Worm (Caenorhabditis elegans) whole organism, L4 larva: ENCODE measurements around the gene B0336.12.

ENCODE experiments used
- D1046.2 ChIP-seq: fragments of 200-800 bp; sonication (Bioruptor generic); IDR thresholded peaks from 2 replicates; pipeline ENCODE4 v1.3.6; 2022; ENCODE audit warnings: missing genetic modification characterization, missing compliant biosample characterization
- F26F4.8 ChIP-seq: fragments of 200-800 bp; sonication (Bioruptor generic); conservative IDR thresholded peaks from 2 replicates; pipeline ENCODE4 v1.3.6; 2022; ENCODE audit warnings: missing genetic modification characterization, missing compliant biosample characterization
- F37D6.2 ChIP-seq: sonication (generic microtip); optimal IDR thresholded peaks from 2 replicates; lab custom pipeline; 2016; ENCODE audit warnings: mild to moderate bottlenecking, missing genetic modification characterization, missing compliant biosample characterization
- R02D3.7 ChIP-seq: fragments of 150-350 bp; sonication (generic microtip); optimal IDR thresholded peaks from 3 replicates; lab custom pipeline; 2014; ENCODE audit warnings: missing biosample characterization, missing genetic modification characterization
- Y105C5A.15 ChIP-seq: fragments of 200-800 bp; sonication (Bioruptor generic); IDR thresholded peaks from 2 replicates; pipeline ENCODE4 v1.3.6; 2022; ENCODE audit warnings: missing genetic modification characterization, missing compliant biosample characterization
- Y75B8A.6 ChIP-seq: fragments of 200-800 bp; sonication (Bioruptor generic); IDR thresholded peaks from 2 replicates; pipeline ENCODE4 v1.3.6; 2022; ENCODE audit warnings: missing genetic modification reagents, missing genetic modification characterization, missing compliant biosample characterization
- ama-1 ChIP-seq: fragments of 150-350 bp; optimal IDR thresholded peaks from 2 replicates; lab custom pipeline; 2014; ENCODE audit warnings: inconsistent platforms, mixed read lengths
- ceh-20 ChIP-seq: fragments of 200-800 bp; sonication (Bioruptor generic); IDR thresholded peaks from 2 replicates; pipeline ENCODE4 v1.3.6; 2022; ENCODE audit warnings: missing genetic modification reagents, missing genetic modification characterization, missing compliant biosample characterization
- ceh-32 ChIP-seq: sonication (generic microtip); optimal IDR thresholded peaks from 2 replicates; lab custom pipeline; 2016; ENCODE audit warnings: mild to moderate bottlenecking, missing genetic modification characterization, missing compliant biosample characterization; ENCODE audit not compliant: poor library complexity
- ceh-82 ChIP-seq: sonication (generic microtip); optimal IDR thresholded peaks from 2 replicates; lab custom pipeline; 2017; ENCODE audit warnings: missing biosample characterization, missing genetic modification characterization
- cey-2 ChIP-seq: sonication (generic microtip); optimal IDR thresholded peaks from 3 replicates; lab custom pipeline; 2017; ENCODE audit warnings: missing genetic modification characterization, mild to moderate bottlenecking, missing compliant biosample characterization, antibody characterized with exemption, borderline replicate concordance; ENCODE audit not compliant: insufficient read depth
- ctbp-1 ChIP-seq: fragments of 200-800 bp; sonication (Bioruptor generic); IDR thresholded peaks from 2 replicates; pipeline ENCODE4 v1.3.6; 2022; ENCODE audit warnings: missing genetic modification reagents, missing genetic modification characterization, missing compliant biosample characterization
- daf-8 ChIP-seq: fragments of 200-800 bp; sonication (Bioruptor generic); IDR thresholded peaks from 2 replicates; pipeline ENCODE4 v1.3.6; 2022; ENCODE audit warnings: missing genetic modification characterization, missing compliant biosample characterization
- dve-1 ChIP-seq: sonication (generic microtip); optimal IDR thresholded peaks from 2 replicates; lab custom pipeline; 2017; ENCODE audit warnings: antibody characterized with exemption, mild to moderate bottlenecking, missing genetic modification characterization, missing compliant biosample characterization; ENCODE audit not compliant: insufficient read depth
- egl-27 ChIP-seq: sonication (generic microtip); optimal IDR thresholded peaks from 3 replicates; lab custom pipeline; 2017; ENCODE audit warnings: missing biosample characterization, missing genetic modification reagents, missing genetic modification characterization
- egl-43 ChIP-seq: fragments of 200-800 bp; sonication (Bioruptor generic); IDR thresholded peaks from 2 replicates; pipeline ENCODE4 v1.3.6; 2022; ENCODE audit warnings: missing genetic modification reagents, missing genetic modification characterization, missing compliant biosample characterization
- hlh-11 ChIP-seq: fragments of 200-800 bp; sonication (Bioruptor generic); optimal IDR thresholded peaks from 2 replicates; lab custom pipeline; 2018; ENCODE audit warnings: mild to moderate bottlenecking, missing genetic modification characterization, missing compliant biosample characterization
- hmg-1.1 ChIP-seq: fragments of 200-800 bp; sonication (Bioruptor generic); IDR thresholded peaks from 2 replicates; pipeline ENCODE4 v1.3.6; 2022; ENCODE audit warnings: missing genetic modification reagents, missing genetic modification characterization, missing compliant biosample characterization
- lin-1 ChIP-seq: fragments of 200-800 bp; sonication (Bioruptor generic); IDR thresholded peaks from 2 replicates; pipeline ENCODE4 v1.3.6; 2022; ENCODE audit warnings: missing genetic modification reagents, missing genetic modification characterization, missing compliant biosample characterization
- lin-39 ChIP-seq: fragments of 150-350 bp; optimal IDR thresholded peaks from 2 replicates; lab custom pipeline; 2014; ENCODE audit warnings: missing biosample characterization, missing genetic modification reagents, missing genetic modification characterization
- mdt-29 ChIP-seq: fragments of 200-800 bp; sonication (Bioruptor generic); IDR thresholded peaks from 2 replicates; pipeline ENCODE4 v1.3.6; 2022; ENCODE audit warnings: missing genetic modification reagents, missing genetic modification characterization, missing compliant biosample characterization
- mep-1 ChIP-seq: fragments of 150-350 bp; sonication (generic microtip); optimal IDR thresholded peaks from 3 replicates; lab custom pipeline; 2014; ENCODE audit warnings: missing biosample characterization, missing genetic modification characterization
- mes-2 ChIP-seq: sonication (generic microtip); optimal IDR thresholded peaks from 2 replicates; lab custom pipeline; 2016; ENCODE audit warnings: missing genotype, mild to moderate bottlenecking, missing genetic modification characterization, missing compliant biosample characterization; ENCODE audit not compliant: poor library complexity, severe bottlenecking
- mxl-2 ChIP-seq: fragments of 200-800 bp; sonication (Bioruptor generic); conservative IDR thresholded peaks from 2 replicates; pipeline ENCODE4 v1.3.6; 2022; ENCODE audit warnings: missing genetic modification reagents, missing genetic modification characterization, missing compliant biosample characterization
- nhr-10 ChIP-seq: fragments of 150-350 bp; optimal IDR thresholded peaks from 2 replicates; lab custom pipeline; 2014; ENCODE audit warnings: missing biosample characterization, missing genetic modification characterization
- nhr-111 ChIP-seq: fragments of 200-800 bp; sonication (Bioruptor generic); optimal IDR thresholded peaks from 2 replicates; lab custom pipeline; 2018; ENCODE audit warnings: mild to moderate bottlenecking, missing genetic modification characterization, missing compliant biosample characterization
- nhr-25 ChIP-seq: sonication (generic microtip); optimal IDR thresholded peaks from 2 replicates; lab custom pipeline; 2017; ENCODE audit warnings: missing genetic modification characterization, mild to moderate bottlenecking, missing compliant biosample characterization, antibody characterized with exemption, moderate library complexity, borderline replicate concordance; ENCODE audit not compliant: insufficient read depth
- nhr-42 ChIP-seq: fragments of 200-800 bp; sonication (Bioruptor generic); IDR thresholded peaks from 2 replicates; pipeline ENCODE4 v1.3.6; 2022; ENCODE audit warnings: missing genetic modification characterization, missing compliant biosample characterization
- pha-4 ChIP-seq, 2 experiments: fragments of 150-350 bp in 1 of 2; fragments of 200-800 bp in 1 of 2; sonication (Bioruptor generic) in 1 of 2; IDR thresholded peaks in 1 of 2; optimal IDR thresholded peaks in 1 of 2; 2 replicates each; pipeline versions ENCODE4 v1.3.6 to Lab custom; 2014 to 2022; ENCODE audit warnings: missing genetic modification characterization in 2 of 2, missing genetic modification reagents in 2 of 2, missing biosample characterization in 1 of 2, missing compliant biosample characterization in 1 of 2
- php-3 ChIP-seq: fragments of 200-800 bp; sonication (Bioruptor generic); IDR thresholded peaks from 2 replicates; pipeline ENCODE4 v1.3.6; 2022; ENCODE audit warnings: missing genetic modification reagents, missing genetic modification characterization, missing compliant biosample characterization
- sdz-12 ChIP-seq: fragments of 200-800 bp; sonication (Bioruptor generic); optimal IDR thresholded peaks from 2 replicates; lab custom pipeline; 2018; ENCODE audit warnings: mild to moderate bottlenecking, missing genetic modification characterization, missing compliant biosample characterization
- snpc-1.2 ChIP-seq: fragments of 200-800 bp; sonication (Bioruptor generic); IDR thresholded peaks from 2 replicates; pipeline ENCODE4 v1.3.6; 2022; ENCODE audit warnings: missing genetic modification reagents, missing genetic modification characterization, missing compliant biosample characterization
- tag-97 ChIP-seq: fragments of 200-800 bp; sonication (Bioruptor generic); IDR thresholded peaks from 2 replicates; pipeline ENCODE4 v1.3.6; 2022; ENCODE audit warnings: missing genetic modification characterization, missing compliant biosample characterization
- tra-1 ChIP-seq: fragments of 200-800 bp; sonication (Bioruptor generic); IDR thresholded peaks from 2 replicates; pipeline ENCODE4 v1.3.6; 2022; ENCODE audit warnings: missing genetic modification reagents, missing genetic modification characterization, missing compliant biosample characterization
- unc-130 ChIP-seq: sonication (generic microtip); optimal IDR thresholded peaks from 2 replicates; lab custom pipeline; 2016; ENCODE audit warnings: missing genetic modification reagents, missing genetic modification characterization, missing compliant biosample characterization
- unc-39 ChIP-seq: sonication (generic microtip); optimal IDR thresholded peaks from 2 replicates; lab custom pipeline; 2017; ENCODE audit warnings: missing biosample characterization, missing genetic modification characterization
- zfp-2 ChIP-seq: sonication (generic microtip); optimal IDR thresholded peaks from 2 replicates; lab custom pipeline; 2016; ENCODE audit warnings: mild to moderate bottlenecking, missing genetic modification characterization, missing compliant biosample characterization
- zfp-3 ChIP-seq: fragments of 200-800 bp; sonication (Bioruptor generic); conservative IDR thresholded peaks from 2 replicates; pipeline ENCODE4 v1.3.6; 2022; ENCODE audit warnings: missing genetic modification reagents, missing genetic modification characterization, missing compliant biosample characterization

Gene B0336.12

DNA sequence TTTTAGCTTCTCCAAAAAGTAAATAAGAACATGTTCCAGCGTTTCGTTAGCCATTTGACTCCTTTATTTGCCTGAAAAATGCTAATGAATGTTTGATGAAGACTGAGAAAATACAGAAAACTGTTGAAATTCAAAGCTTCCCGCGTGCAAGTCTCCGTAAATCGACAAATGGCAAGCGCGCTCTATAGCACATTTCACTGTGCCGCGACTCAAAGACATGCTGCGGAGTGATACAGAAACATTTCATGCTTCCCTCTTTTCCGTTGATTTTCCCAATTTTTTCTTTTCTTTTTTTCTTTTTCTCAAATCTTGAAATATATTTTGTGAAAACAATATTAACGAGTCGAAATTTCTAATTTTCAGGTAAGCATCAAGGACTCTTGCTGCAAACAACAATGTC, 31.0 kb downstream of the B0336.12 start, which contains the start of the genes ska-3 and rps-12 (continued):
- TF ChIP-seq mxl-2 (GFP tag; lab: Robert Waterston, UW) (peak; percentile 69), ceh-82 (tag; lab: Kevin White, UChicago) (no peak), ama-1 (lab: Kevin White, UChicago) (peak; percentile 91), D1046.2 (GFP tag; lab: Robert Waterston, UW) (peak; percentile 94), pha-4 (GFP tag; IDR thresholded peaks at IDR 0.05; lab: Robert Waterston, UW) (peak; percentile 94), pha-4 (tag; optimal IDR thresholded peaks at IDR 0.05; lab: Kevin White, UChicago) (peak; percentile 99), mep-1 (tag; lab: Kevin White, UChicago) (peak; percentile 99), hmg-1.1 (GFP tag; lab: Robert Waterston, UW) (peak; percentile 98), F37D6.2 (tag; lab: Kevin White, UChicago) (peak; percentile 93), nhr-42 (peak; percentile 96), ctbp-1 (GFP tag; lab: Robert Waterston, UW) (peak; percentile 95), snpc-1.2 (peak; percentile 68; the same call in 1 of the 2 replicates), Y105C5A.15 (GFP tag; lab: Robert Waterston, UW) (no peak), tra-1 (GFP tag; lab: Robert Waterston, UW) (peak; percentile 95), F26F4.8 (GFP tag; lab: Robert Waterston, UW) (no peak), ceh-20 (GFP tag; lab: Robert Waterston, UW) (peak; percentile 98), tag-97 (GFP tag; lab: Robert Waterston, UW) (no peak), zfp-2 (tag; lab: Kevin White, UChicago) (peak; percentile 99), nhr-111 (GFP tag; lab: Kevin White, UChicago) (no peak), hlh-11 (tag; lab: Kevin White, UChicago) (peak; percentile 95), php-3 (peak; percentile 64), nhr-25 (tag; lab: Kevin White, UChicago) (peak; percentile 97), mes-2 (peak; percentile 98), unc-39 (tag; lab: Kevin White, UChicago) (no peak), mdt-29 (GFP tag; lab: Robert Waterston, UW) (peak; percentile 90), daf-8 (GFP tag; lab: Robert Waterston, UW) (no peak), cey-2 (tag; lab: Kevin White, UChicago) (peak; percentile 35)

DNA sequence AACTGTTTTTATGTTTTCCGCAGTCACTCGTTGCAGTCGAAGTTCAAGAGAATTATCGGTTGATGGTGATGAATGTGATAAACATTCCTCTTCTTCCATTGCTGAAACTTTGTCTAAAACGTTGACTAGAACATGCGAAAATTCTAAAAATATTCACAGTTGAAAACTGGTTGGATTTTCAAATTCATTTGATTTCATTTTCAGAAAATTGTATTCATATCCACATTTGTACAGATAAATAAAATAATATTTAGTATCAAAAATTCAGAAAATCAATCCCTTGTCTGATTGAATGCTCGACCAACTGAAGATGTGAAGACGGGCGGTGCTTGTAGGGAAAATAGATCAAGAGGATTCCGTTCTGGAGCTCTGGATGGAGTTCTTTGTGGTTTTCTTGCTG, 32.2 kb downstream of the B0336.12 start, which contains the start of gene F54E7.9:
F54E7.9 (minus strand) TSS at position 101 of the 400 bp plus-strand sequence.
- TF ChIP-seq nhr-10 (tag; lab: Kevin White, UChicago) = no peak
- TF ChIP-seq ceh-32 (tag; lab: Kevin White, UChicago) = no peak
- TF ChIP-seq dve-1 (tag; lab: Kevin White, UChicago) = no peak
- TF ChIP-seq zfp-3 = no peak
- no peak for TF ChIP-seq egl-27 (tag; lab: Kevin White, UChicago)
- TF ChIP-seq lin-1 = no peak
- no peak for TF ChIP-seq egl-43 (GFP tag; lab: Robert Waterston, UW)
- TF ChIP-seq ctbp-1 (GFP tag; lab: Robert Waterston, UW) = no peak
- no peak for TF ChIP-seq R02D3.7 (tag; lab: Kevin White, UChicago)
- TF ChIP-seq F26F4.8 (GFP tag; lab: Robert Waterston, UW) = no peak
- TF ChIP-seq Y75B8A.6 (GFP tag; lab: Robert Waterston, UW) = no peak
- no peak for TF ChIP-seq sdz-12
- TF ChIP-seq unc-130 = no peak
- TF ChIP-seq mxl-2 (GFP tag; lab: Robert Waterston, UW) = no peak
- no peak for TF ChIP-seq lin-39 (tag; lab: Kevin White, UChicago)
